Fruit fly (Drosophila melanogaster) whole organism, embryonic: ENCODE measurements around the gene Sry-alpha.

Experiments
- Atf6 ChIP-seq: fragments of 200-800 bp; sonication (Bioruptor generic); IDR thresholded peaks from 2 replicates; pipeline ENCODE4 v1.3.6; 2022; ENCODE audit warnings: missing biosample characterization, missing genetic modification characterization
- CG10147 ChIP-seq: fragments of 200-800 bp; sonication (Bioruptor generic); optimal IDR thresholded peaks from 2 replicates; lab custom pipeline; 2019; ENCODE audit warnings: missing biosample characterization, mild to moderate bottlenecking, missing genetic modification characterization, moderate library complexity
- CG1024 ChIP-seq: fragments of 200-800 bp; sonication (Bioruptor generic); IDR thresholded peaks from 2 replicates; pipeline ENCODE4 v1.3.6; 2022; ENCODE audit warnings: missing biosample characterization, missing genetic modification characterization
- CG10565 ChIP-seq: fragments of 200-800 bp; sonication (Bioruptor generic); optimal IDR thresholded peaks from 3 replicates; lab custom pipeline; 2016; ENCODE audit warnings: missing biosample characterization, mild to moderate bottlenecking, missing genetic modification characterization
- CG10959 ChIP-seq: fragments of 200-800 bp; sonication (Bioruptor generic); IDR thresholded peaks from 2 replicates; pipeline ENCODE4 v1.3.6; 2022; ENCODE audit warnings: missing biosample characterization, missing genetic modification characterization
- CG11723 ChIP-seq: fragments of 200-800 bp; sonication (Bioruptor generic); optimal IDR thresholded peaks from 2 replicates; lab custom pipeline; 2017; ENCODE audit warnings: missing biosample characterization, mild to moderate bottlenecking, missing genetic modification characterization
- CG12104 ChIP-seq: fragments of 200-800 bp; sonication (Bioruptor generic); optimal IDR thresholded peaks from 3 replicates; lab custom pipeline; 2016; ENCODE audit warnings: missing biosample characterization, missing genetic modification characterization
- CG14050 ChIP-seq: fragments of 200-800 bp; sonication (Bioruptor generic); IDR thresholded peaks from 3 replicates; pipeline ENCODE4 v1.3.6; 2022; ENCODE audit warnings: missing biosample characterization, missing genetic modification characterization
- CG14860 ChIP-seq: fragments of 200-800 bp; sonication (Bioruptor generic); IDR thresholded peaks from 3 replicates; pipeline ENCODE4 v1.3.6; 2022; ENCODE audit warnings: missing biosample characterization, missing genetic modification characterization; ENCODE audit not compliant: partially characterized antibody
- CG1529 ChIP-seq: fragments of 200-800 bp; sonication (Bioruptor generic); optimal IDR thresholded peaks from 3 replicates; lab custom pipeline; 2018; ENCODE audit warnings: missing biosample characterization, missing genetic modification characterization
- CG1792 ChIP-seq: fragments of 200-800 bp; sonication (Bioruptor generic); optimal IDR thresholded peaks from 2 replicates; lab custom pipeline; 2016; ENCODE audit warnings: missing biosample characterization, missing genetic modification characterization
- CG33213 ChIP-seq: fragments of 200-800 bp; sonication (Bioruptor generic); optimal IDR thresholded peaks from 3 replicates; lab custom pipeline; 2016; ENCODE audit warnings: missing biosample characterization, missing genetic modification characterization
- CG34376 ChIP-seq: fragments of 200-800 bp; sonication (Bioruptor generic); optimal IDR thresholded peaks from 2 replicates; lab custom pipeline; 2018; ENCODE audit warnings: missing biosample characterization, mild to moderate bottlenecking, missing genetic modification characterization
- CG4617 ChIP-seq: fragments of 200-800 bp; sonication (Bioruptor generic); optimal IDR thresholded peaks from 3 replicates; lab custom pipeline; 2016; ENCODE audit warnings: missing biosample characterization, missing genetic modification characterization, borderline replicate concordance
- CG4854 ChIP-seq: fragments of 200-800 bp; sonication (Bioruptor generic); optimal IDR thresholded peaks from 2 replicates; lab custom pipeline; 2016; ENCODE audit warnings: missing biosample characterization, missing genetic modification characterization, inconsistent platforms
- CG7786 ChIP-seq: fragments of 200-800 bp; sonication (Bioruptor generic); optimal IDR thresholded peaks from 2 replicates; lab custom pipeline; 2016; ENCODE audit warnings: missing biosample characterization, missing genetic modification characterization
- CG7963 ChIP-seq: fragments of 200-800 bp; sonication (Bioruptor generic); IDR thresholded peaks from 3 replicates; pipeline ENCODE4 v1.3.6; 2022; ENCODE audit warnings: missing biosample characterization, missing genetic modification characterization; ENCODE audit not compliant: partially characterized antibody
- CG8290 ChIP-seq, 3 experiments: fragments of 200-800 bp; sonication (Bioruptor generic); optimal IDR thresholded peaks; 2 replicates each; lab custom pipeline; 2016 to 2019; ENCODE audit warnings: missing biosample characterization in 3 of 3, missing genetic modification characterization in 3 of 3, mild to moderate bottlenecking in 2 of 3, moderate library complexity in 1 of 3
- CG8388 ChIP-seq: fragments of 200-800 bp; sonication (Bioruptor generic); optimal IDR thresholded peaks from 2 replicates; lab custom pipeline; 2019; ENCODE audit warnings: missing biosample characterization, mild to moderate bottlenecking, missing genetic modification characterization, moderate library complexity
- CG8765 ChIP-seq: fragments of 200-800 bp; sonication (Bioruptor generic); IDR thresholded peaks from 2 replicates; pipeline ENCODE4 v1.3.6; 2022; ENCODE audit warnings: missing biosample characterization, missing genetic modification characterization
- CG8924 ChIP-seq: fragments of 200-800 bp; optimal IDR thresholded peaks from 3 replicates; lab custom pipeline; 2019; ENCODE audit warnings: missing biosample characterization, mild to moderate bottlenecking, missing genetic modification characterization, moderate library complexity
- CG9437 ChIP-seq: fragments of 200-800 bp; sonication (Bioruptor generic); optimal IDR thresholded peaks from 2 replicates; lab custom pipeline; 2018; ENCODE audit warnings: missing biosample characterization, mild to moderate bottlenecking, missing genetic modification characterization
- CkIIα-i1 ChIP-seq: fragments of 200-800 bp; sonication (Bioruptor generic); IDR thresholded peaks from 2 replicates; pipeline ENCODE4 v1.3.6; 2022; ENCODE audit warnings: missing biosample characterization, missing genetic modification characterization
- Deaf1 ChIP-seq: fragments of 200-800 bp; optimal IDR thresholded peaks from 3 replicates; lab custom pipeline; 2019; ENCODE audit warnings: missing biosample characterization, mild to moderate bottlenecking, missing genetic modification characterization, moderate library complexity
- Dll ChIP-seq: fragments of 200-800 bp; sonication (Bioruptor generic); IDR thresholded peaks from 4 replicates; pipeline ENCODE4 v1.3.6; 2022; ENCODE audit warnings: missing biosample characterization, missing genetic modification characterization; ENCODE audit not compliant: partially characterized antibody
- E2f1 ChIP-seq: fragments of 200-800 bp; sonication (Bioruptor generic); IDR thresholded peaks from 2 replicates; pipeline ENCODE4 v1.3.6; 2022; ENCODE audit warnings: missing biosample characterization, missing genetic modification characterization
- ERR ChIP-seq: fragments of 200-800 bp; sonication (Bioruptor generic); optimal IDR thresholded peaks from 2 replicates; lab custom pipeline; 2016; ENCODE audit warnings: missing biosample characterization, missing genetic modification characterization
- Fer3 ChIP-seq: fragments of 200-800 bp; sonication (Bioruptor generic); optimal IDR thresholded peaks from 2 replicates; lab custom pipeline; 2018; ENCODE audit warnings: missing biosample characterization, mild to moderate bottlenecking, missing genetic modification characterization, moderate library complexity
- GATAe ChIP-seq: fragments of 200-800 bp; sonication (Bioruptor generic); conservative IDR thresholded peaks from 2 replicates; pipeline ENCODE4 v1.3.6; 2022; ENCODE audit warnings: missing biosample characterization, missing genetic modification characterization
- HmgZ ChIP-seq: fragments of 200-800 bp; sonication (Bioruptor generic); optimal IDR thresholded peaks from 2 replicates; lab custom pipeline; 2018; ENCODE audit warnings: missing biosample characterization, mild to moderate bottlenecking, missing genetic modification characterization
- Kr ChIP-seq: fragments of 200-800 bp; sonication (Bioruptor generic); optimal IDR thresholded peaks from 2 replicates; lab custom pipeline; 2017; ENCODE audit warnings: missing biosample characterization, mild to moderate bottlenecking, missing genetic modification characterization
- MESR4 ChIP-seq: fragments of 200-800 bp; sonication (Bioruptor generic); optimal IDR thresholded peaks from 2 replicates; lab custom pipeline; 2018; ENCODE audit warnings: missing biosample characterization, mild to moderate bottlenecking, missing genetic modification characterization, moderate library complexity
- NC2β ChIP-seq: fragments of 200-800 bp; sonication (Bioruptor generic); optimal IDR thresholded peaks from 2 replicates; lab custom pipeline; 2016; ENCODE audit warnings: missing biosample characterization, missing genetic modification characterization
- Optix ChIP-seq: fragments of 200-800 bp; sonication (Bioruptor generic); IDR thresholded peaks from 3 replicates; pipeline ENCODE4 v1.3.6; 2022; ENCODE audit warnings: missing biosample characterization, missing genetic modification characterization
- Poxn ChIP-seq: fragments of 200-800 bp; sonication (Bioruptor generic); IDR thresholded peaks from 2 replicates; pipeline ENCODE4 v1.3.6; 2022; ENCODE audit warnings: missing biosample characterization, missing genetic modification characterization
- Sox102F ChIP-seq: fragments of 200-800 bp; sonication (Bioruptor generic); optimal IDR thresholded peaks from 2 replicates; lab custom pipeline; 2018; ENCODE audit warnings: missing biosample characterization, mild to moderate bottlenecking, missing genetic modification characterization, moderate library complexity
- TFAM ChIP-seq: fragments of 200-800 bp; sonication (Bioruptor generic); optimal IDR thresholded peaks from 2 replicates; lab custom pipeline; 2017; ENCODE audit warnings: missing biosample characterization, missing genetic modification characterization, inconsistent platforms
- ab ChIP-seq: fragments of 200-800 bp; sonication (Bioruptor generic); optimal IDR thresholded peaks from 2 replicates; lab custom pipeline; 2016; ENCODE audit warnings: missing biosample characterization, missing genetic modification characterization
- aop ChIP-seq: fragments of 200-800 bp; sonication (Bioruptor generic); IDR thresholded peaks from 2 replicates; pipeline ENCODE4 v1.3.6; 2022; ENCODE audit warnings: missing biosample characterization, missing genetic modification characterization
- ase ChIP-seq: fragments of 200-800 bp; sonication (Bioruptor generic); IDR thresholded peaks from 3 replicates; pipeline ENCODE4 v1.3.6; 2022; ENCODE audit warnings: missing biosample characterization, missing genetic modification characterization
- bcd ChIP-seq: fragments of 200-800 bp; sonication (Bioruptor generic); optimal IDR thresholded peaks from 2 replicates; lab custom pipeline; 2017; ENCODE audit warnings: missing biosample characterization, mild to moderate bottlenecking, missing genetic modification characterization
- dimm ChIP-seq: fragments of 200-800 bp; sonication (Bioruptor generic); IDR thresholded peaks from 2 replicates; pipeline ENCODE4 v1.3.6; 2022; ENCODE audit warnings: missing biosample characterization, missing genetic modification characterization
- dpn ChIP-seq, 2 experiments: fragments of 200-800 bp; sonication (Bioruptor generic); optimal IDR thresholded peaks; 3 replicates each; lab custom pipeline; 2016; ENCODE audit warnings: missing biosample characterization in 2 of 2, missing genetic modification characterization in 2 of 2
- ems ChIP-seq: fragments of 200-800 bp; sonication (Bioruptor generic); optimal IDR thresholded peaks from 3 replicates; lab custom pipeline; 2016; ENCODE audit warnings: missing biosample characterization, missing genetic modification characterization
- kni ChIP-seq: fragments of 200-800 bp; sonication (Bioruptor generic); optimal IDR thresholded peaks from 3 replicates; lab custom pipeline; 2017; ENCODE audit warnings: mild to moderate bottlenecking, missing biosample characterization, missing genetic modification reagents, missing genetic modification characterization
- nmo ChIP-seq: fragments of 200-800 bp; sonication (Bioruptor generic); optimal IDR thresholded peaks from 2 replicates; lab custom pipeline; 2018; ENCODE audit warnings: missing biosample characterization, mild to moderate bottlenecking, missing genetic modification characterization, moderate library complexity
- pnt ChIP-seq: fragments of 200-800 bp; sonication (Bioruptor generic); optimal IDR thresholded peaks from 3 replicates; lab custom pipeline; 2016; ENCODE audit warnings: missing biosample characterization, missing genetic modification characterization
- sens ChIP-seq: fragments of 200-800 bp; sonication (Bioruptor generic); peaks from one replicate; lab custom pipeline; 2016; ENCODE audit warnings: missing biosample characterization, missing genetic modification characterization
- usp ChIP-seq: fragments of >200 bp; optimal IDR thresholded peaks from 2 replicates; lab custom pipeline; 2017; ENCODE audit warnings: missing biosample characterization, missing genetic modification characterization
- vnd ChIP-seq: fragments of 200-800 bp; sonication (Bioruptor generic); IDR thresholded peaks from 3 replicates; pipeline ENCODE4 v1.3.6; 2022; ENCODE audit warnings: missing biosample characterization, missing genetic modification characterization; ENCODE audit not compliant: partially characterized antibody
- wor ChIP-seq: fragments of 200-800 bp; sonication (Bioruptor generic); IDR thresholded peaks from 2 replicates; pipeline ENCODE4 v1.3.6; 2022; ENCODE audit warnings: missing biosample characterization, missing genetic modification characterization

Sry-alpha gene

DNA sequence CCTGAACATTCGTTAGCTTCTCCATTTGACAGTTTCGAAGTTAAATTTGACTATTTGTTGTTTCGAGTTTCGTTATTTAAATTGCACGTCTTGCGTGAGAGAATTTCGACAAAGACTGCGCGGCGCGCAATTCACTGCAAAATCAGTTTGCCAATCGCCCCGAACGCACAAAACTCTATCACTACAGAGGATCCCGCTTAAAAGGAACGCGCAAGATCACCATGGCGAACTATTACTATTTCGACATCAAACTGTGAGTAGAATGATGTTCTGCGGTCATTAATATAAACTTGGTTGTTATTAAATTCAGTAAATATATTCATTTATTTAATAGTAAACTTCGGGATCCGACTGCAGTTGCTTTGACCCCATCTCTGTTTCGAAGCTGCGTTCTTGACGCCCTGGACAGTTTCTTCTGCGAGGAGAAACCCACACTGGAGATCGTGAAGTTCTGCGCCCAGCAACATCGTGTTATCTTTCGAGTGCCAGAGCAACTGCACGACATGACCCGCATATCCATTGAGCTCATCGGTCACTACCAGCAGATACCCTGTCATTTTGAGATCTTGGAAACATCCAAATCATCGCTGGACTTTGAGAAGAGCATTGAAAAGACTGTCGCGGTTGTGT lies 16.5 kb downstream of the Sry-alpha start, which contains the start of the genes Rpp14b and spn-A:
Rpp14b (plus strand) TSS at position 43 of the 630 bp plus-strand sequence.
spn-A (minus strand) TSS at position 123 of the 630 bp plus-strand sequence.
- TF ChIP-seq CG14050 (GFP tag; lab: Robert Waterston, UW) (no peak), TFAM (no peak), kni (GFP tag; lab: Kevin White, UChicago) (no peak), CG10565 (GFP tag; lab: Kevin White, UChicago) (no peak), CG1792 (GFP tag; lab: Kevin White, UChicago) (no peak), pnt (GFP tag; lab: Kevin White, UChicago) (no peak), CG8388 (peak; percentile 8), CG7963 (GFP tag; lab: Robert Waterston, UW) (no peak; the same call in 2 of the 3 replicates), CG4617 (no peak), CG7786 (GFP tag; lab: Kevin White, UChicago) (no peak), MESR4 (peak; percentile 48), CG1529 (GFP tag; lab: Kevin White, UChicago) (no peak), HmgZ (tag; lab: Kevin White, UChicago) (peak; percentile 25), CG8765 (GFP tag; lab: Robert Waterston, UW) (no peak), CG8924 (no peak), ase (GFP tag; lab: Robert Waterston, UW) (0 out of 3 replicates have a peak, but pooled peaks have one; percentile 16), Poxn (GFP tag; lab: Robert Waterston, UW) (no peak), wor (GFP tag; lab: Robert Waterston, UW) (no peak), CG14860 (GFP tag; lab: Robert Waterston, UW) (no peak), aop (GFP tag; lab: Robert Waterston, UW) (no peak), CG10959 (GFP tag; lab: Robert Waterston, UW) (no peak), Atf6 (GFP tag; lab: Robert Waterston, UW) (peak; percentile 26; the same call in 1 of the 2 replicates), CG34376 (GFP tag; lab: Kevin White, UChicago) (no peak), CG11723 (GFP tag; lab: Kevin White, UChicago) (no peak), CG4854 (GFP tag; lab: Kevin White, UChicago) (no peak), ems (GFP tag; lab: Kevin White, UChicago) (no peak), dimm (GFP tag; lab: Robert Waterston, UW) (no peak), E2f1 (GFP tag; lab: Robert Waterston, UW) (peak; percentile 32; the same call in 1 of the 2 replicates), usp (GFP tag; lab: Kevin White, UChicago) (no peak), Sox102F (GFP tag; lab: Kevin White, UChicago) (no peak), CG9437 (GFP tag; lab: Kevin White, UChicago) (no peak), Kr (GFP tag; lab: Kevin White, UChicago) (no peak), CkIIα-i1 (GFP tag; lab: Robert Waterston, UW) (no peak), sens (GFP tag; lab: Kevin White, UChicago) (no peak), CG10147 (GFP tag; lab: Kevin White, UChicago) (no peak), ERR (no peak), Fer3 (tag; lab: Kevin White, UChicago) (no peak), CG1024 (GFP tag; lab: Robert Waterston, UW) (no peak), GATAe (GFP tag; lab: Robert Waterston, UW) (no peak), CG33213 (GFP tag; lab: Kevin White, UChicago) (no peak), NC2β (GFP tag; lab: Kevin White, UChicago) (no peak), CG8290 (GFP tag; optimal IDR thresholded peaks at IDR 0.05; lab: Kevin White, UChicago) (no peak), CG8290 (tag; optimal IDR thresholded peaks at IDR 0.05; lab: Kevin White, UChicago) (peak in 1 of 2 experiments; percentile 61), ab (GFP tag; lab: Kevin White, UChicago) (no peak), dpn (GFP tag; optimal IDR thresholded peaks at IDR 0.05; lab: Kevin White, UChicago) (no peak), Deaf1 (tag; lab: Kevin White, UChicago) (no peak), CG12104 (no peak), nmo (GFP tag; lab: Kevin White, UChicago) (no peak), bcd (GFP tag; lab: Kevin White, UChicago) (no peak), vnd (no peak), Dll (no peak), Optix (GFP tag; lab: Robert Waterston, UW) (no peak)
